Worm (Caenorhabditis elegans) whole organism, early embryonic: ENCODE measurements around the gene C34H4.1.

Experiments used
- B0310.2 ChIP-seq: sonication (generic microtip); optimal IDR thresholded peaks from 2 replicates; lab custom pipeline; 2016; ENCODE audit warnings: mild to moderate bottlenecking, missing genetic modification characterization, missing compliant biosample characterization
- aly-1 ChIP-seq: sonication (generic microtip); optimal IDR thresholded peaks from 2 replicates; lab custom pipeline; 2016; ENCODE audit warnings: missing genetic modification characterization, missing compliant biosample characterization
- ama-1 ChIP-seq: fragments of 150-350 bp; optimal IDR thresholded peaks from 2 replicates; lab custom pipeline; 2014
- ceh-36 ChIP-seq: sonication (generic microtip); optimal IDR thresholded peaks from 2 replicates; lab custom pipeline; 2016; ENCODE audit warnings: missing genetic modification characterization, inconsistent platforms, missing compliant biosample characterization
- flt-1 ChIP-seq: fragments of 200-800 bp; sonication (Bioruptor generic); IDR thresholded peaks from 2 replicates; pipeline ENCODE4 v1.3.6; 2022; ENCODE audit warnings: missing genetic modification characterization, missing compliant biosample characterization
- hnd-1 ChIP-seq: sonication (generic microtip); optimal IDR thresholded peaks from 2 replicates; lab custom pipeline; 2016; ENCODE audit warnings: missing genetic modification characterization, missing compliant biosample characterization
- pes-1 ChIP-seq: fragments of 200-800 bp; sonication (Bioruptor generic); IDR thresholded peaks from 2 replicates; pipeline ENCODE4 v1.3.6; 2022; ENCODE audit warnings: missing genetic modification reagents, missing genetic modification characterization, missing compliant biosample characterization
- scrt-1 ChIP-seq: fragments of 200-800 bp; sonication (Bioruptor generic); IDR thresholded peaks from 2 replicates; pipeline ENCODE4 v1.3.6; 2022; ENCODE audit warnings: missing genetic modification characterization, missing compliant biosample characterization
- tbx-11 ChIP-seq: fragments of 200-800 bp; sonication (Bioruptor generic); IDR thresholded peaks from 2 replicates; pipeline ENCODE4 v1.3.6; 2022; ENCODE audit warnings: missing genetic modification characterization, missing compliant biosample characterization
- tbx-37 ChIP-seq: fragments of 200-800 bp; sonication (Bioruptor generic); conservative IDR thresholded peaks from 2 replicates; pipeline ENCODE4 v1.3.6; 2022; ENCODE audit warnings: missing genetic modification reagents, missing genetic modification characterization, missing compliant biosample characterization

- TF ChIP-seq flt-1 (GFP tag; lab: Robert Waterston, UW): peak; percentile 51
- no peak for TF ChIP-seq ama-1 (lab: Kevin White, UChicago)
- TF ChIP-seq scrt-1 (GFP tag; lab: Robert Waterston, UW): 0 out of 2 replicates have a peak, but pooled peaks have one; percentile 56
- TF ChIP-seq aly-1 (tag; lab: Kevin White, UChicago): no peak
- no peak for TF ChIP-seq B0310.2 (tag; lab: Kevin White, UChicago)
- no peak for TF ChIP-seq hnd-1 (tag; lab: Kevin White, UChicago)
- TF ChIP-seq tbx-11 (GFP tag; lab: Robert Waterston, UW): peak; percentile 72
- no peak for TF ChIP-seq ceh-36
- no peak for TF ChIP-seq tbx-37
- TF ChIP-seq pes-1 (GFP tag; lab: Robert Waterston, UW): peak; percentile 69
Measured at ce11 chrIV:1514415-1514814, 41.0 kb upstream of the C34H4.1 start.
